Worm (Caenorhabditis elegans): ENCODE measurements around the gene Y39A3CL.3.

DNA sequence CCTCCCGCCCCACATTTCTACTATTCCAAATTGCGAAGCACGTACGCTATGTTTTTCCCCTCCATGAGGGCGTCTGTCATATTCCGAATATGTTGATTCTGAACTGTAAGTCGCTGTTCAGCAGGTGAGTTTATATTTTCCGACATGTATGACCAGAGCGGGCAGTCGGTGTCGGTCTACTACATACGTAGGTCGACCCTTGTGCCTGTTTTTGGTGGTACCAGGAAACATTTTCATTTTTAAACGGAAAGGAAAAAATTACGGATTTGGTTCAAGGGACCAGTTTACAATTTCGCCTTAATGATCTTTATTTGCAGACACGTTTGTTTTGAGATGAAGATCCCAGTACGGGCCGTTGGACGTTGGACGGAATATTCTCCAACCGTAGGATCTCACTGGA lies 19.0 kb upstream of the Y39A3CL.3 start, which contains the start of gene Y46E12A.2:
- TF ChIP-seq elt-3 (tag; optimal IDR thresholded peaks at IDR 0.05) (no peak), mep-1 (tag; optimal IDR thresholded peaks at IDR 0.05) (no peak), blmp-1 (tag; optimal IDR thresholded peaks at IDR 0.05) (no peak), elt-1 (tag; optimal IDR thresholded peaks at IDR 0.05; ENCODE audit: borderline replicate concordance, insufficient read depth) (no peak), nhr-237 (tag; optimal IDR thresholded peaks at IDR 0.05) (no peak), mls-2 (tag; optimal IDR thresholded peaks at IDR 0.05) (no peak), nhr-2 (tag; optimal IDR thresholded peaks at IDR 0.05) (no peak), lin-13 (tag; optimal IDR thresholded peaks at IDR 0.05) (no peak), nhr-76 (tag; optimal IDR thresholded peaks at IDR 0.05) (no peak)
